Fruit fly (Drosophila melanogaster): ENCODE measurements around the gene TwdlH.
A peak's percentile ranks its signal among the peaks of the same experiment; 100 is the strongest.

The TwdlH gene

DNA sequence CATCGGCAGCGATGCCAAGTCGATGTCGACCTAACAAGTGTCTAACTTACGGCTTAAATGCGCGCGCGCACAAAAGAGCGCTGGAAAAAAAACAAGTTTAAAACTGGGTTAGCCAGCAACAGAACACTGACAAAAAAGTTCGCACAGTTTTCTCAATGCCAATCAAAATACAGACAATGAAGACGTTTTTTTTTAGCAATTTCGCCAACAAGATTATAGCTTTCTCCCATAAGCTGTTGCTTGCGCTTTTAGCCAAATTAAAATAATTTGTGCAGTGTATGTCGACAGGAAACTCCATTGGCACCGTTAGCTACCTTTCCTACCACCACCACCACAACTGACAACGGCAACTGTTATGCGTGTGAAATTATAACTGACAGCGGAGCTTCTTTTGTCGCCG is 21.1 kb downstream of the TwdlH start (continued):
- no peak for TF ChIP-seq MTF-1 (GFP tag; optimal IDR thresholded peaks at IDR 0.05; ENCODE audit: borderline replicate concordance)
- 0 out of 2 replicates have a peak, but pooled peaks have one; percentile 24 for TF ChIP-seq CG4404 (GFP tag; IDR thresholded peaks at IDR 0.05)
- TF ChIP-seq CG7357 (GFP tag; IDR thresholded peaks at IDR 0.05): 0 out of 3 replicates have a peak, but pooled peaks have one; percentile 31
- no peak for TF ChIP-seq Dip2 (GFP tag; IDR thresholded peaks at IDR 0.05)
- no peak for TF ChIP-seq corto (GFP tag; optimal IDR thresholded peaks at IDR 0.05)
- no peak for TF ChIP-seq Jarid2 (GFP tag; optimal IDR thresholded peaks at IDR 0.05)
- no peak for TF ChIP-seq oc (tag; optimal IDR thresholded peaks at IDR 0.05)
- TF ChIP-seq CG15011 (GFP tag; optimal IDR thresholded peaks at IDR 0.05): no peak
- TF ChIP-seq rib (GFP tag; IDR thresholded peaks at IDR 0.05): no peak
- peak; percentile 26 for TF ChIP-seq vfl (GFP tag; optimal IDR thresholded peaks at IDR 0.05)
- no peak for TF ChIP-seq stwl (tag; optimal IDR thresholded peaks at IDR 0.05)
- TF ChIP-seq cato (GFP tag; optimal IDR thresholded peaks at IDR 0.05; ENCODE audit: borderline replicate concordance): no peak
- TF ChIP-seq CG13775 (GFP tag; optimal IDR thresholded peaks at IDR 0.05): no peak
- TF ChIP-seq CG6689 (GFP tag; IDR thresholded peaks at IDR 0.05): peak; percentile 69
- peak; percentile 69 for TF ChIP-seq E2f1 (GFP tag; IDR thresholded peaks at IDR 0.05)
- TF ChIP-seq disco-r (GFP tag; optimal IDR thresholded peaks at IDR 0.05): no peak
- peak; percentile 61 for TF ChIP-seq Sox102F (GFP tag; optimal IDR thresholded peaks at IDR 0.05)
- TF ChIP-seq Bgb (GFP tag; IDR thresholded peaks at IDR 0.05; ENCODE audit: partially characterized antibody): no peak
- no peak for TF ChIP-seq CG17361 (GFP tag; IDR thresholded peaks at IDR 0.05)
- TF ChIP-seq CG10267 (tag; optimal IDR thresholded peaks at IDR 0.05): no peak
- TF ChIP-seq esg (GFP tag; conservative IDR thresholded peaks at IDR 0.05): peak; percentile 71
- no peak for TF ChIP-seq nerfin-2 (GFP tag; IDR thresholded peaks at IDR 0.05; ENCODE audit: partially characterized antibody)
- TF ChIP-seq CG9215 (GFP tag; IDR thresholded peaks at IDR 0.05): peak; percentile 12; the same call in 1 of the 2 replicates
- TF ChIP-seq CG2120 (GFP tag; optimal IDR thresholded peaks at IDR 0.05): peak; percentile 59
- TF ChIP-seq cwo (GFP tag; optimal IDR thresholded peaks at IDR 0.05): peak; percentile 51
- peak; percentile 60 for TF ChIP-seq Vsx1 (GFP tag; optimal IDR thresholded peaks at IDR 0.05)
- peak; percentile 50; the same call in 1 of the 3 replicates for TF ChIP-seq Optix (GFP tag; IDR thresholded peaks at IDR 0.05)
- no peak for TF ChIP-seq br (optimal IDR thresholded peaks at IDR 0.05)
- TF ChIP-seq CG16815 (GFP tag; optimal IDR thresholded peaks at IDR 0.05): no peak
- no peak for TF ChIP-seq CG10321 (GFP tag; IDR thresholded peaks at IDR 0.05)
- TF ChIP-seq Doc2 (GFP tag; IDR thresholded peaks at IDR 0.05): peak; percentile 9; the same call in 1 of the 2 replicates
- TF ChIP-seq CG7745 (tag; optimal IDR thresholded peaks at IDR 0.05): no peak
- peak in 1 of 2 experiments; percentile 39 for TF ChIP-seq Pdp1 (GFP tag; optimal IDR thresholded peaks at IDR 0.05)
- TF ChIP-seq CG31365 (tag; optimal IDR thresholded peaks at IDR 0.05): no peak
- TF ChIP-seq otp (GFP tag; IDR thresholded peaks at IDR 0.05): no peak
- TF ChIP-seq CG7271 (tag; optimal IDR thresholded peaks at IDR 0.05): no peak
- TF ChIP-seq CG32772 (GFP tag; IDR thresholded peaks at IDR 0.05): peak; percentile 48; the same call in 1 of the 2 replicates
- TF ChIP-seq Elba2 (GFP tag; optimal IDR thresholded peaks at IDR 0.05): no peak
- TF ChIP-seq Tbp (GFP tag; optimal IDR thresholded peaks at IDR 0.05): no peak
- no peak for TF ChIP-seq tio (GFP tag; optimal IDR thresholded peaks at IDR 0.05)
- TF ChIP-seq Hey (tag; optimal IDR thresholded peaks at IDR 0.05): no peak
- TF ChIP-seq ato (GFP tag; IDR thresholded peaks at IDR 0.05; ENCODE audit: partially characterized antibody): no peak
- TF ChIP-seq CG8359 (GFP tag; optimal IDR thresholded peaks at IDR 0.05; ENCODE audit: borderline replicate concordance): no peak
- peak; percentile 3 for TF ChIP-seq salm (tag; optimal IDR thresholded peaks at IDR 0.05)
- no peak for TF ChIP-seq hkb (optimal IDR thresholded peaks at IDR 0.05)
- TF ChIP-seq hkb (GFP tag; IDR thresholded peaks at IDR 0.05): peak; percentile 69
- no peak for TF ChIP-seq Atf3 (GFP tag; optimal IDR thresholded peaks at IDR 0.05)
- peak; percentile 58 for TF ChIP-seq bcd (GFP tag; optimal IDR thresholded peaks at IDR 0.05)
- TF ChIP-seq CG1529 (GFP tag; optimal IDR thresholded peaks at IDR 0.05): no peak
- peak; percentile 26 for TF ChIP-seq CoRest (tag; optimal IDR thresholded peaks at IDR 0.05)
- peak; percentile 25 for TF ChIP-seq Hr3 (GFP tag; optimal IDR thresholded peaks at IDR 0.05)

Measured in whole organism, embryonic.